Worm (Caenorhabditis elegans) whole organism, mixed stage, embryonic: ENCODE results near the gene T10C6.15.

Experiments
- M03D4.4 ChIP-seq: sonication (generic microtip); optimal IDR thresholded peaks from 2 replicates; lab custom pipeline; 2017; ENCODE audit warnings: mild to moderate bottlenecking, missing genetic modification characterization, missing compliant biosample characterization
- blmp-1 ChIP-seq: fragments of 150-350 bp; optimal IDR thresholded peaks from 2 replicates; lab custom pipeline; 2014; ENCODE audit warnings: missing biosample characterization, missing genetic modification characterization
- ceh-39 ChIP-seq: fragments of 150-350 bp; optimal IDR thresholded peaks from 2 replicates; lab custom pipeline; 2014; ENCODE audit warnings: missing biosample characterization, missing genetic modification characterization
- ceh-43 ChIP-seq: fragments of 200-800 bp; sonication (Bioruptor generic); optimal IDR thresholded peaks from 2 replicates; lab custom pipeline; 2018; ENCODE audit warnings: mild to moderate bottlenecking, missing genetic modification characterization, moderate library complexity, missing compliant biosample characterization
- ceh-83 ChIP-seq: fragments of 200-800 bp; sonication (Bioruptor generic); optimal IDR thresholded peaks from 2 replicates; lab custom pipeline; 2018; ENCODE audit warnings: mild to moderate bottlenecking, missing genetic modification characterization, missing compliant biosample characterization
- ces-1 ChIP-seq: fragments of 150-350 bp; optimal IDR thresholded peaks from 2 replicates; lab custom pipeline; 2014; ENCODE audit warnings: missing biosample characterization, missing genetic modification reagents, missing genetic modification characterization
- cnd-1 ChIP-seq: fragments of 200-800 bp; sonication (Bioruptor generic); optimal IDR thresholded peaks from 2 replicates; lab custom pipeline; 2018; ENCODE audit warnings: mild to moderate bottlenecking, missing genetic modification characterization, missing compliant biosample characterization
- drap-1 ChIP-seq: fragments of 200-800 bp; sonication (Bioruptor generic); optimal IDR thresholded peaks from 3 replicates; lab custom pipeline; 2018; ENCODE audit warnings: mild to moderate bottlenecking, missing genetic modification characterization, missing compliant biosample characterization
- elt-1 ChIP-seq: sonication (generic microtip); optimal IDR thresholded peaks from 2 replicates; lab custom pipeline; 2017; ENCODE audit warnings: missing genetic modification characterization, mild to moderate bottlenecking, missing compliant biosample characterization, antibody characterized with exemption, moderate library complexity, borderline replicate concordance; ENCODE audit not compliant: insufficient read depth
- elt-3 ChIP-seq: fragments of 150-350 bp; optimal IDR thresholded peaks from 2 replicates; lab custom pipeline; 2014; ENCODE audit warnings: missing biosample characterization, missing genetic modification characterization
- flh-1 ChIP-seq: fragments of 200-800 bp; sonication (Bioruptor generic); optimal IDR thresholded peaks from 2 replicates; lab custom pipeline; 2018; ENCODE audit warnings: mild to moderate bottlenecking, missing genetic modification characterization, moderate library complexity, missing compliant biosample characterization
- ham-2 ChIP-seq: fragments of 200-800 bp; sonication (Bioruptor generic); optimal IDR thresholded peaks from 2 replicates; lab custom pipeline; 2018; ENCODE audit warnings: mild to moderate bottlenecking, missing genetic modification characterization, missing compliant biosample characterization
- lin-13 ChIP-seq: fragments of 150-350 bp; optimal IDR thresholded peaks from 2 replicates; lab custom pipeline; 2014; ENCODE audit warnings: missing biosample characterization, missing genetic modification characterization
- mab-5 ChIP-seq: fragments of 150-350 bp; optimal IDR thresholded peaks from 2 replicates; lab custom pipeline; 2014; ENCODE audit warnings: missing biosample characterization, missing genetic modification characterization
- mep-1 ChIP-seq: fragments of 150-350 bp; optimal IDR thresholded peaks from 2 replicates; lab custom pipeline; 2017; ENCODE audit warnings: missing biosample characterization, missing genetic modification reagents, missing genetic modification characterization, inconsistent platforms
- nhr-12 ChIP-seq: fragments of 150-350 bp; optimal IDR thresholded peaks from 2 replicates; lab custom pipeline; 2014; ENCODE audit warnings: missing biosample characterization, missing genetic modification characterization
- nhr-2 ChIP-seq: fragments of 150-350 bp; optimal IDR thresholded peaks from 2 replicates; lab custom pipeline; 2014; ENCODE audit warnings: missing biosample characterization, missing genetic modification characterization
- nhr-237 ChIP-seq: fragments of 150-350 bp; optimal IDR thresholded peaks from 2 replicates; lab custom pipeline; 2014; ENCODE audit warnings: missing biosample characterization, missing genetic modification characterization
- nhr-28 ChIP-seq: fragments of 150-350 bp; optimal IDR thresholded peaks from 2 replicates; lab custom pipeline; 2014; ENCODE audit warnings: missing biosample characterization, missing genetic modification characterization
- nhr-76 ChIP-seq: sonication (generic microtip); optimal IDR thresholded peaks from 2 replicates; lab custom pipeline; 2017; ENCODE audit warnings: missing biosample characterization, missing genetic modification characterization
- pha-4 ChIP-seq: fragments of 150-350 bp; optimal IDR thresholded peaks from 2 replicates; lab custom pipeline; 2018; ENCODE audit warnings: missing biosample characterization, missing genetic modification reagents, missing genetic modification characterization
- sptf-1 ChIP-seq: sonication (generic microtip); optimal IDR thresholded peaks from 2 replicates; lab custom pipeline; 2017; ENCODE audit warnings: mild to moderate bottlenecking, missing genetic modification characterization, moderate library complexity, missing compliant biosample characterization
- tbx-8 ChIP-seq: fragments of 200-800 bp; sonication (Bioruptor generic); optimal IDR thresholded peaks from 2 replicates; lab custom pipeline; 2018; ENCODE audit warnings: mild to moderate bottlenecking, missing genetic modification characterization, moderate library complexity, missing compliant biosample characterization
- unc-120 ChIP-seq: sonication (generic microtip); optimal IDR thresholded peaks from 2 replicates; lab custom pipeline; 2017; ENCODE audit warnings: missing genetic modification characterization, missing compliant biosample characterization; ENCODE audit not compliant: poor library complexity, severe bottlenecking
- unc-39 ChIP-seq: fragments of 150-350 bp; optimal IDR thresholded peaks from 2 replicates; lab custom pipeline; 2014; ENCODE audit warnings: missing biosample characterization, missing genetic modification characterization
- unc-62 ChIP-seq: fragments of 150-350 bp; optimal IDR thresholded peaks from 2 replicates; lab custom pipeline; 2014; ENCODE audit warnings: missing biosample characterization, missing genetic modification reagents, missing genetic modification characterization
- ztf-11 ChIP-seq: fragments of 150-350 bp; optimal IDR thresholded peaks from 2 replicates; lab custom pipeline; 2014; ENCODE audit warnings: missing biosample characterization, missing genetic modification characterization

T10C6.15 gene

DNA sequence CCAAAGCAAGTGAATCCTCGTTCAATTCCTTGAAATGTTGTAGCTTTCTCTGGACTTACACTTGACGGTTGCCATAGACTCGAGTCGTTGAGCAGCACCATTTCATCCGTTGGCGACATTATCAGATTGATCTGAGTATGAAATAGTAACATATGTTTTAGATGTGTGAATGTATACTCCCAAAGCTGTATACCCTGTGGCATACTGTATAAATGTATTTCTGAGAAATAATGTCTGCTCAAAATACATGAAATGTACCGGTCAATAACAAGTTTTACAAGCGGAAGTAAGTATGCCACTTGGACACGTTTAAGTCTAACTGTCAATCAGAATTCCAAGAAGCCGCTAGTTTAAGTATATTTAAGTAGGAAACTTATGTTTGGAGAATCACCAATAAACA lies 36.2 kb downstream of the T10C6.15 start, which contains the start of gene str-233:
str-233 (minus strand) TSS at position 101 of the 400 bp plus-strand sequence.
- TF ChIP-seq nhr-12 = no peak
- no peak for TF ChIP-seq mab-5
- TF ChIP-seq unc-62 (GFP tag; lab: Kevin White, UChicago) = no peak
- no peak for TF ChIP-seq ztf-11 (tag; lab: Kevin White, UChicago)
- TF ChIP-seq ceh-43 (GFP tag; lab: Kevin White, UChicago) = no peak
- no peak for TF ChIP-seq cnd-1 (tag; lab: Kevin White, UChicago)
- TF ChIP-seq lin-13 (tag; lab: Kevin White, UChicago) = no peak
- no peak for TF ChIP-seq nhr-28
- TF ChIP-seq M03D4.4 (tag; lab: Kevin White, UChicago) = no peak
- TF ChIP-seq nhr-76 (tag; lab: Kevin White, UChicago) = no peak
- no peak for TF ChIP-seq unc-39 (tag; lab: Kevin White, UChicago)
- TF ChIP-seq flh-1 (GFP tag; lab: Kevin White, UChicago) = no peak
- TF ChIP-seq ceh-83 (GFP tag; lab: Kevin White, UChicago) = no peak
- TF ChIP-seq nhr-237 (tag; lab: Kevin White, UChicago) = no peak
- no peak for TF ChIP-seq ham-2
- TF ChIP-seq mep-1 = no peak
- TF ChIP-seq unc-120 = no peak
- TF ChIP-seq ces-1 = no peak
- TF ChIP-seq elt-1 (tag; lab: Kevin White, UChicago) = no peak

DNA sequence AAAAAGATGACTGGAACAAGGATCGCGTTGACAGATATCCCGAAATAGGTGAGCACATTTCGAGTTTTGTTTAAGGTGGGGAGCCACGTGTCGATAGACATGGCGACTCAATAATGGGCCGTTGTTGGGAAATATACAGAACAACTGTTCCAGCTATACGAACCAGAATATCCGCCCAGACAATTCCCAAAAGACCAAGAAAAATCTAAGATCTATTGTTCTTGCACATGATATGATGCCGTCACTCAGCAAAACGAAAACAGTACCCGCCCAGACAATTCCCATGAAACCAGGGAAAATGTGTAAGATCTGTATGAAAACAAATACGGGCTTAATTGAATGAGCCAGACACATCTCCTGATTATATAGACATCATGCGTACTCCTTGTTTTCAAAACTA lies 38.2 kb downstream of the T10C6.15 start, which contains the start of gene str-231:
str-231 (minus strand) TSS at position 101 of the 400 bp plus-strand sequence.
- TF ChIP-seq sptf-1 (tag; lab: Kevin White, UChicago) (no peak), flh-1 (GFP tag; lab: Kevin White, UChicago) (no peak), nhr-2 (tag; lab: Kevin White, UChicago) (no peak), drap-1 (GFP tag; lab: Kevin White, UChicago) (no peak), tbx-8 (GFP tag; lab: Kevin White, UChicago) (no peak), ceh-43 (GFP tag; lab: Kevin White, UChicago) (no peak)
- TF ChIP-seq, all 35 proteins: peak for 0

DNA sequence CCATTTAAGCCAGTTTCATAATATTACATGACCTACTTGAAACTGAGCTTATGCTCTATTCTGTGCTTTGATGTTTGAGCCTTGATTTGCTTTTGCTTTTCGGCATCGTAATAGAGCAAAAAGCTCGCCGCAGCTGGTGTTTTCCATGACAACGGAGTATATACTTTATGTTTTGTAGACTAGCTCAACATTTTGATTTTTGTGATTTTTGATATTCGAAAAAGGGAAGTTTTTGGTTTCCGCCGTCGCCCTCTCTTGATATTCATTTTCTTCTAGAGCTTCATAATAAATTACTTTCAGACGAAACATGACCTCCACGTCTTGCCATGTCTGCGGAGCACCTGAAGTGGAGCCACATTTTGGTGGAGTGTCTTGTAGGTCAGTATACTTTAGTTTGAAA lies 43.5 kb downstream of the T10C6.15 start, which contains the start of gene nhr-63:
nhr-63 (plus strand) TSS at position 301 of the 400 bp plus-strand sequence.
- TF ChIP-seq unc-120 (no peak), ces-1 (no peak), ham-2 (no peak), elt-1 (tag; lab: Kevin White, UChicago) (no peak), lin-13 (tag; lab: Kevin White, UChicago) (no peak), nhr-28 (no peak), nhr-12 (no peak)
- TF ChIP-seq, all 35 proteins: peak for 0

DNA sequence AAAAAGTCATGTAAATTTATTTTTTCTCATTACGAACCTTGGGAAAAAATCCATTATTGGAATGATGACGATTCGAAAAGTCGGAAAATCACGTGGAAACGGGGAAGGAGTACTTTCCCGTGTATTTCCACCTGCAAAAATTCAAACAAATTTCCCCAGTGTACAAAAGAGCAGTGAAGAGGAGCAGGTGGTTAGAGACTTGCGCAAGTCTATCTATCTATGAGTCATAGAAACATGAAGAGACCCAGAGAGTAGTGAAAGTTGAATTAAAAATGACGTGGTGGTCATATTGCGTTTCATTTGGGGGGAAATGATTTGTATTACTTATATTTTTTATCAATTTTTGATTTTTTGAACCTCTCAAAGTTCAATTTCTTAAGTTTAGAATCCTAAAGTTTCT lies 45.3 kb downstream of the T10C6.15 start, which contains the start of gene nhr-50:
nhr-50 (minus strand) TSS at position 199 of the 400 bp plus-strand sequence.
- TF ChIP-seq pha-4 (tag; lab: Kevin White, UChicago) (peak; percentile 36), ceh-83 (GFP tag; lab: Kevin White, UChicago) (no peak)

DNA sequence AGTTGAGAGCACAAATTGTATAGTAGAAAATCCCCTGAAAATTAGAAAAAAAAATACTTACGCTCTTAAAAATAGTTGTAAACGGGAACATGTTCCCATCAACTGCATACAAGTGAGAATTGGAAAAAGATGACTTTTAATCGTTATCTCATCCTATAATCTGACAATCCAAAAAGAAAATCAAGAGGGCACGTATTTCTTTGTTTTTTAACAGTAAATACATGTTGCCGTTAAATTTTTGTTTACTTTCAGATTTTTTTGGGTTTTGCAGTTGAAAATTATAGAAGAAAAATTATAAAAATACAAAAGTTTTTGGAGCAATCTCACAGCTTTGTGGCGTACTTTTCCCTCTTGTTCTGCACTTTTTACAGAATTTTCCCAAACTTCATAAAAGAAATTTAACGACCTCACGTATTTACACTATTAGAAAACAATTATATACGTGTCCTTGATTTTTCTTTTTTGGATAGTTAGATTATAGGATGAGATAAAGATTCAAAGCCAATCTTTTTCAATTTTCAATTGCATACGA lies 49.0 kb downstream of the T10C6.15 start, which contains the start of the genes C06C6.9 and C06C6.8:
C06C6.9 (minus strand) TSS at position 101 of the 532 bp plus-strand sequence.
C06C6.8 (plus strand) TSS at position 482 of the 532 bp plus-strand sequence.
- TF ChIP-seq mab-5 (no peak), nhr-28 (no peak), elt-3 (tag; lab: Kevin White, UChicago) (no peak), tbx-8 (GFP tag; lab: Kevin White, UChicago) (no peak), unc-39 (tag; lab: Kevin White, UChicago) (no peak), drap-1 (GFP tag; lab: Kevin White, UChicago) (no peak), cnd-1 (tag; lab: Kevin White, UChicago) (no peak), ceh-39 (tag; lab: Kevin White, UChicago) (no peak), blmp-1 (no peak), ces-1 (no peak), unc-62 (GFP tag; lab: Kevin White, UChicago) (no peak)
